Fruit fly (Drosophila melanogaster): Measurements from ENCODE around the gene mtgo.
A peak's percentile ranks its signal among the peaks of the same experiment; 100 is the strongest.

The mtgo gene

dm6 chr2L:16532702-16533385, 12.0 kb upstream of the mtgo start, which contains the start of gene CG5953 (continued):
- TF ChIP-seq CG8765 (GFP tag; IDR thresholded peaks at IDR 0.05) (peak; percentile 91), NC2α (GFP tag; optimal IDR thresholded peaks at IDR 0.05) (peak; percentile 82), CG11695 (GFP tag; IDR thresholded peaks at IDR 0.05) (peak; percentile 97), Oaz (GFP tag; IDR thresholded peaks at IDR 0.05) (peak; percentile 91), repo (GFP tag; optimal IDR thresholded peaks at IDR 0.05) (peak; percentile 85), Nf-YC (tag; optimal IDR thresholded peaks at IDR 0.05) (peak; percentile 88), CG17912 (GFP tag; optimal IDR thresholded peaks at IDR 0.05) (no peak), Sry-δ (GFP tag; optimal IDR thresholded peaks at IDR 0.05) (peak; percentile 51), sob (GFP tag; IDR thresholded peaks at IDR 0.05) (peak; percentile 95), Abd-B (GFP tag; optimal IDR thresholded peaks at IDR 0.05) (peak; percentile 92), CG11504 (tag; optimal IDR thresholded peaks at IDR 0.05) (peak; percentile 97), hkb (optimal IDR thresholded peaks at IDR 0.05) (no peak), hkb (GFP tag; IDR thresholded peaks at IDR 0.05) (peak; percentile 97), Blimp-1 (GFP tag; optimal IDR thresholded peaks at IDR 0.05) (peak; percentile 94), tgo (GFP tag; IDR thresholded peaks at IDR 0.05) (peak; percentile 97), CG18011 (GFP tag; optimal IDR thresholded peaks at IDR 0.05) (peak; percentile 84), NFAT (GFP tag; IDR thresholded peaks at IDR 0.05) (peak; percentile 89), CG8281 (tag; optimal IDR thresholded peaks at IDR 0.05) (peak; percentile 89), bsh (GFP tag; optimal IDR thresholded peaks at IDR 0.05) (peak; percentile 96 to 98), trem (tag; optimal IDR thresholded peaks at IDR 0.05) (peak; percentile 95), Med (GFP tag) (peak; percentile 98), unc-4 (GFP tag; IDR thresholded peaks at IDR 0.05; ENCODE audit: partially characterized antibody) (peak; percentile 17; the same call in 1 of the 2 replicates), sens (GFP tag) (peak; percentile 99), Drgx (GFP tag; IDR thresholded peaks at IDR 0.05) (peak; percentile 98), cg (GFP tag; optimal IDR thresholded peaks at IDR 0.05) (no peak), tin (GFP tag; optimal IDR thresholded peaks at IDR 0.05) (peak; percentile 90), en (GFP tag; optimal IDR thresholded peaks at IDR 0.05) (peak; percentile 90), CG15073 (GFP tag; optimal IDR thresholded peaks at IDR 0.05) (peak; percentile 68), BtbVII (GFP tag; optimal IDR thresholded peaks at IDR 0.05) (peak; percentile 97), CG6791 (GFP tag; IDR thresholded peaks at IDR 0.05; ENCODE audit: partially characterized antibody) (no peak; the same call in 2 of the 3 replicates), ERR (GFP tag; optimal IDR thresholded peaks at IDR 0.05) (peak; percentile 88), CG11696 (GFP tag; IDR thresholded peaks at IDR 0.05) (peak; percentile 100), B-H1 (GFP tag; IDR thresholded peaks at IDR 0.05) (peak; percentile 94), Mrtf (GFP tag; IDR thresholded peaks at IDR 0.05) (peak; percentile 97), dpn (GFP tag; optimal IDR thresholded peaks at IDR 0.05) (peak; percentile 94), Aef1 (GFP tag; IDR thresholded peaks at IDR 0.05) (peak; percentile 91), toy (GFP tag; IDR thresholded peaks at IDR 0.05) (peak; percentile 70; the same call in 1 of the 2 replicates), cas (GFP tag; IDR thresholded peaks at IDR 0.05) (peak; percentile 79), CG14014 (GFP tag; IDR thresholded peaks at IDR 0.05) (peak; percentile 95), CG7745 (tag; optimal IDR thresholded peaks at IDR 0.05) (peak; percentile 77), CG13296 (GFP tag; optimal IDR thresholded peaks at IDR 0.05) (peak; percentile 95), Ssrp (tag; optimal IDR thresholded peaks at IDR 0.05) (peak; percentile 96), Hmr (GFP tag; optimal IDR thresholded peaks at IDR 0.05) (peak; percentile 98), CG9727 (GFP tag; optimal IDR thresholded peaks at IDR 0.05) (peak; percentile 97), vvl (GFP tag; IDR thresholded peaks at IDR 0.05) (peak; percentile 98), H2.0 (GFP tag; IDR thresholded peaks at IDR 0.05) (peak; percentile 96), CG10274 (GFP tag; optimal IDR thresholded peaks at IDR 0.05) (peak; percentile 86), prd (optimal IDR thresholded peaks at IDR 0.05) (no peak), prd (GFP tag; IDR thresholded peaks at IDR 0.05) (peak; percentile 98), Chrac-16 (GFP tag; optimal IDR thresholded peaks at IDR 0.05) (peak; percentile 95), z (GFP tag; IDR thresholded peaks at IDR 0.05) (peak; percentile 67)

Measured in whole organism, embryonic.